Worm (Caenorhabditis elegans) whole organism, dauer: ENCODE measurements around the gene F59B10.6.

Experiments used
- unc-62 ChIP-seq: sonication (generic microtip); optimal IDR thresholded peaks from 2 replicates; lab custom pipeline; 2017; ENCODE audit warnings: missing biosample characterization, missing genetic modification reagents, missing genetic modification characterization

The F59B10.6 gene

DNA sequence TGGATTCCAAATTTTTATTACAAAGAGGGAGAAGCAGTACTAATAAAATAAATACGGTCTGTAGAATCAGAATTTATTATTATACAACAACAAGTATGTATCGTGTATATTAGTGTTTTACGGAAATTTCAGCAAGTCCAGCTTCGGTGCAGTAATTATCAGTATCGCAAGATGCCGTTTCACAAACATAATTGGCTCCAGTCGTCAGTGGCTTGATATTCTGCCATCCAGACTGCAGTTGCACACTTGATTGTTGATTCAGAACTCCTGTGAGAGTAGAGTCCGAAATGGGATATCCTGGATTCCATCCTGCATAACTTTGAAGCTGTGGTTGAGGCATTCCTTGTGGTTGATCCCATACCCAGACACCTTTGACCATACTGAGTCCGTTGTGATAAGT lies 44.2 kb downstream of the F59B10.6 start:
- no peak for TF ChIP-seq unc-62 (GFP tag; lab: Kevin White, UChicago)

DNA sequence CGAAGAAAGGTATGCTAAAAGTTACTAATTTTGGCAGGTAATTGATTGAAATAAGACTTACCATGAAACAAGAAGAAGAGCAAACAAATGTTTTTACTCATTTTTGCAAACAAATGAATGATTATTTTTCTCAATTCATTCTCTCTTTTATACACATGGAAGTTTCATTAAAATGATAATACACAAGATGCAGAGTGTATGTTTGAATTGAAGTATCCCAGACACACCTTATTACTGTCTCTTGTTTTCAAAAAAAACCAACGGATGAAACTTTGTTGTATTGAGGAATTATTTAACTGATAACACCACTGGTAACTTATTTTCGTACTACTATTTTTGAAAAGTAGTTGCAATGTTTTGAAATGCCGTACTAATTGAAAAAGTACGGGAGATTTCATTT lies 44.9 kb downstream of the F59B10.6 start, which contains the start of gene clec-59:
Gene clec-59, minus strand, starts transcription at position 101 of the 400 bp plus-strand sequence.
- TF ChIP-seq unc-62 (GFP tag; lab: Kevin White, UChicago), result no peak

ce11 chrII:10476959-10477358 lies 47.3 kb downstream of the F59B10.6 start, which contains the start of gene ZK666.4:
ZK666.4 (plus strand) TSS chrII:10477259.
- TF ChIP-seq unc-62 (GFP tag; lab: Kevin White, UChicago), result no peak

DNA sequence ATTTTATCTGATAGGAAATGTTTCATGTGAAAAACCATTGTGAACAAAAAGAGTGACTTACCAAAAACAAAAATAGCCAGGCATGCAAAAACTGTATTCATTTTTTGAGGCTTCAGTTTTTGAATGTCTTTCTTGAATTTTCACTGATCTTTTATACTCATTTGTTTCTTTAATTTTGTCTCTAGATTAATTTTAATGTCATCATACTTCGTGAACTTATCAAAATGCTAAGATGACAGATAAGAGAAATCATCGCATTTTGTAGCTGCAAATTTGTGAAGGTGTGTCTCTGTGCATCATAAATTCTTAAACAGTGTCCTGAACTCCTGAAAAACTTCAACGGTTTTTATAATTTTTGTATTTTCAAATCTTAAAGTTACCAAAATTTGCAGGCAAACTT lies 48.2 kb downstream of the F59B10.6 start, which contains the start of gene clec-58:
Gene clec-58, minus strand, starts transcription at position 101 of the 400 bp plus-strand sequence.
- TF ChIP-seq unc-62 (GFP tag; lab: Kevin White, UChicago), result no peak
